Fruit fly (Drosophila melanogaster) whole organism, embryonic: ENCODE results near the gene Srpk79D.

ENCODE experiments used
- Abd-B ChIP-seq: fragments of 200-800 bp; sonication (Bioruptor generic); optimal IDR thresholded peaks from 2 replicates; lab custom pipeline; 2018; ENCODE audit warnings: missing biosample characterization, mild to moderate bottlenecking, missing genetic modification characterization, moderate library complexity
- CG10209 ChIP-seq: fragments of 200-800 bp; sonication (Bioruptor generic); optimal IDR thresholded peaks from 3 replicates; lab custom pipeline; 2017; ENCODE audit warnings: missing biosample characterization, mild to moderate bottlenecking, missing genetic modification characterization, missing genetic modification reagents
- CG10654 ChIP-seq: fragments of 200-800 bp; sonication (Bioruptor generic); optimal IDR thresholded peaks from 2 replicates; lab custom pipeline; 2016; ENCODE audit warnings: missing biosample characterization, missing genetic modification characterization
- CG11695 ChIP-seq: fragments of 200-800 bp; sonication (Bioruptor generic); IDR thresholded peaks from 3 replicates; pipeline ENCODE4 v1.3.6; 2022; ENCODE audit warnings: missing biosample characterization, missing genetic modification characterization
- CG11696 ChIP-seq: fragments of 200-800 bp; sonication (Bioruptor generic); IDR thresholded peaks from 2 replicates; pipeline ENCODE4 v1.3.6; 2022; ENCODE audit warnings: missing biosample characterization, missing genetic modification characterization
- CG12236 ChIP-seq: fragments of 200-800 bp; sonication (Bioruptor generic); optimal IDR thresholded peaks from 2 replicates; lab custom pipeline; 2016; ENCODE audit warnings: missing biosample characterization, missing genetic modification characterization
- CG12659 ChIP-seq: fragments of 200-800 bp; sonication (Bioruptor generic); optimal IDR thresholded peaks from 3 replicates; lab custom pipeline; 2017; ENCODE audit warnings: mild to moderate bottlenecking, missing biosample characterization, missing genetic modification reagents, missing genetic modification characterization
- CG14014 ChIP-seq: fragments of 200-800 bp; sonication (Bioruptor generic); IDR thresholded peaks from 2 replicates; pipeline ENCODE4 v1.3.6; 2022; ENCODE audit warnings: missing biosample characterization, missing genetic modification characterization
- CG17328 ChIP-seq: fragments of 200-800 bp; sonication (Bioruptor generic); IDR thresholded peaks from 2 replicates; pipeline ENCODE4 v1.3.6; 2022; ENCODE audit warnings: missing biosample characterization, missing genetic modification characterization
- CG17612 ChIP-seq: fragments of 200-800 bp; sonication (Bioruptor generic); IDR thresholded peaks from 2 replicates; pipeline ENCODE4 v1.3.6; 2022; ENCODE audit warnings: missing biosample characterization, missing genetic modification characterization
- CG18011 ChIP-seq: fragments of 200-800 bp; sonication (Bioruptor generic); optimal IDR thresholded peaks from 2 replicates; lab custom pipeline; 2017; ENCODE audit warnings: missing biosample characterization, missing genetic modification characterization, mild to moderate bottlenecking, moderate library complexity, missing genotype
- CG32767 ChIP-seq: fragments of 200-800 bp; sonication (Bioruptor generic); IDR thresholded peaks from 2 replicates; pipeline ENCODE4 v1.3.6; 2022; ENCODE audit warnings: missing biosample characterization, missing genetic modification characterization
- CG3281 ChIP-seq: fragments of 200-800 bp; sonication (Bioruptor generic); optimal IDR thresholded peaks from 3 replicates; lab custom pipeline; 2017; ENCODE audit warnings: missing biosample characterization, mild to moderate bottlenecking, missing genetic modification characterization
- CG34224 ChIP-seq: fragments of 200-800 bp; sonication (Bioruptor generic); IDR thresholded peaks from 3 replicates; pipeline ENCODE4 v1.3.6; 2022; ENCODE audit warnings: missing biosample characterization, missing genetic modification characterization; ENCODE audit not compliant: partially characterized antibody
- CG3838 ChIP-seq: fragments of 200-800 bp; sonication (Bioruptor generic); optimal IDR thresholded peaks from 3 replicates; lab custom pipeline; 2016; ENCODE audit warnings: missing biosample characterization, missing genetic modification characterization
- CG6791 ChIP-seq: fragments of 200-800 bp; sonication (Bioruptor generic); IDR thresholded peaks from 3 replicates; pipeline ENCODE4 v1.3.6; 2022; ENCODE audit warnings: missing biosample characterization, missing genetic modification characterization; ENCODE audit not compliant: partially characterized antibody
- E2f1 ChIP-seq: fragments of 200-800 bp; sonication (Bioruptor generic); IDR thresholded peaks from 2 replicates; pipeline ENCODE4 v1.3.6; 2022; ENCODE audit warnings: missing biosample characterization, missing genetic modification characterization
- E2f2 ChIP-seq: fragments of 200-800 bp; sonication (Bioruptor generic); IDR thresholded peaks from 2 replicates; pipeline ENCODE4 v1.3.6; 2022; ENCODE audit warnings: missing biosample characterization, missing genetic modification characterization
- HLH3B ChIP-seq: fragments of 200-800 bp; sonication (Bioruptor generic); IDR thresholded peaks from 2 replicates; pipeline ENCODE4 v1.3.6; 2022; ENCODE audit warnings: missing biosample characterization, missing genetic modification characterization
- Hr51 ChIP-seq, 2 experiments: fragments of 200-800 bp; sonication (Bioruptor generic); optimal IDR thresholded peaks; 2 replicates in 1 of 2; 3 replicates in 1 of 2; lab custom pipeline; 2016 to 2018; ENCODE audit warnings: missing biosample characterization in 2 of 2, missing genetic modification characterization in 2 of 2, mild to moderate bottlenecking in 1 of 2, moderate library complexity in 1 of 2
- Max ChIP-seq: fragments of 200-800 bp; sonication (Bioruptor generic); optimal IDR thresholded peaks from 2 replicates; lab custom pipeline; 2016; ENCODE audit warnings: missing biosample characterization, mild to moderate bottlenecking, missing genetic modification characterization
- Myb ChIP-seq: fragments of 200-800 bp; sonication (Bioruptor generic); optimal IDR thresholded peaks from 2 replicates; lab custom pipeline; 2016; ENCODE audit warnings: missing biosample characterization, missing genetic modification characterization
- NfI ChIP-seq: fragments of 200-800 bp; sonication (Bioruptor generic); optimal IDR thresholded peaks from 3 replicates; lab custom pipeline; 2018; ENCODE audit warnings: missing biosample characterization, mild to moderate bottlenecking, missing genetic modification characterization, moderate library complexity
- Sry-β ChIP-seq: fragments of 200-800 bp; sonication (Bioruptor generic); optimal IDR thresholded peaks from 2 replicates; lab custom pipeline; 2018; ENCODE audit warnings: missing biosample characterization, mild to moderate bottlenecking, missing genetic modification characterization, moderate library complexity
- Ssrp ChIP-seq: fragments of 200-800 bp; sonication (Bioruptor generic); optimal IDR thresholded peaks from 2 replicates; lab custom pipeline; 2018; ENCODE audit warnings: missing biosample characterization, mild to moderate bottlenecking, missing genetic modification characterization, moderate library complexity
- Usf ChIP-seq: fragments of 200-800 bp; sonication (Bioruptor generic); optimal IDR thresholded peaks from 2 replicates; lab custom pipeline; 2017; ENCODE audit warnings: missing genotype, missing biosample characterization, missing genetic modification characterization
- Xbp1 ChIP-seq: fragments of 200-800 bp; sonication (Bioruptor generic); optimal IDR thresholded peaks from 3 replicates; lab custom pipeline; 2016; ENCODE audit warnings: missing biosample characterization, mild to moderate bottlenecking, missing genetic modification characterization
- YL-1 ChIP-seq: fragments of 200-800 bp; sonication (Bioruptor generic); optimal IDR thresholded peaks from 3 replicates; lab custom pipeline; 2017; ENCODE audit warnings: missing biosample characterization, mild to moderate bottlenecking, missing genetic modification characterization
- aop ChIP-seq: fragments of 200-800 bp; sonication (Bioruptor generic); IDR thresholded peaks from 2 replicates; pipeline ENCODE4 v1.3.6; 2022; ENCODE audit warnings: missing biosample characterization, missing genetic modification characterization
- cato ChIP-seq: fragments of 200-800 bp; sonication (Bioruptor generic); optimal IDR thresholded peaks from 2 replicates; lab custom pipeline; 2016; ENCODE audit warnings: missing biosample characterization, missing genetic modification characterization, borderline replicate concordance
- chn ChIP-seq: fragments of 200-800 bp; sonication (Bioruptor generic); optimal IDR thresholded peaks from 2 replicates; lab custom pipeline; 2016; ENCODE audit warnings: missing biosample characterization, missing genetic modification characterization
- crol ChIP-seq: fragments of 200-800 bp; sonication (Bioruptor generic); IDR thresholded peaks from 2 replicates; pipeline ENCODE4 v1.3.6; 2022; ENCODE audit warnings: missing biosample characterization, missing genetic modification characterization
- dm ChIP-seq: fragments of 200-800 bp; sonication (Bioruptor generic); optimal IDR thresholded peaks from 3 replicates; lab custom pipeline; 2016; ENCODE audit warnings: missing biosample characterization, missing genetic modification characterization
- dpn ChIP-seq, 2 experiments: fragments of 200-800 bp; sonication (Bioruptor generic); optimal IDR thresholded peaks; 3 replicates each; lab custom pipeline; 2016; ENCODE audit warnings: missing biosample characterization in 2 of 2, missing genetic modification characterization in 2 of 2
- fd64A ChIP-seq: fragments of 200-800 bp; sonication (Bioruptor generic); optimal IDR thresholded peaks from 3 replicates; lab custom pipeline; 2018; ENCODE audit warnings: missing biosample characterization, mild to moderate bottlenecking, missing genetic modification characterization
- fd96Cb ChIP-seq: fragments of 200-800 bp; sonication (Bioruptor generic); optimal IDR thresholded peaks from 2 replicates; lab custom pipeline; 2018; ENCODE audit warnings: missing biosample characterization, mild to moderate bottlenecking, missing genetic modification characterization, moderate library complexity
- gt ChIP-seq: fragments of 200-800 bp; sonication (Bioruptor generic); IDR thresholded peaks from 2 replicates; pipeline ENCODE4 v1.3.6; 2022; ENCODE audit warnings: missing biosample characterization, missing genetic modification characterization
- hb ChIP-seq: fragments of 200-800 bp; sonication (Bioruptor generic); IDR thresholded peaks from 3 replicates; pipeline ENCODE4 v1.3.6; 2022; ENCODE audit warnings: missing biosample characterization, missing genetic modification characterization; ENCODE audit not compliant: partially characterized antibody
- nerfin-2 ChIP-seq: fragments of 200-800 bp; sonication (Bioruptor generic); IDR thresholded peaks from 2 replicates; pipeline ENCODE4 v1.3.6; 2022; ENCODE audit warnings: missing biosample characterization, missing genetic modification characterization; ENCODE audit not compliant: partially characterized antibody
- org-1 ChIP-seq: fragments of 200-800 bp; sonication (Bioruptor generic); optimal IDR thresholded peaks from 2 replicates; lab custom pipeline; 2017; ENCODE audit warnings: missing biosample characterization, missing genetic modification characterization
- psq ChIP-seq: fragments of 200-800 bp; sonication (Bioruptor generic); optimal IDR thresholded peaks from 2 replicates; lab custom pipeline; 2017; ENCODE audit warnings: missing biosample characterization, missing genetic modification characterization
- run ChIP-seq: fragments of 200-800 bp; sonication (Bioruptor generic); optimal IDR thresholded peaks from 3 replicates; lab custom pipeline; 2018; ENCODE audit warnings: missing biosample characterization, mild to moderate bottlenecking, missing genetic modification characterization
- sc ChIP-seq, 3 experiments: fragments of >200 bp in 2 of 3; fragments of 200-800 bp in 1 of 3; sonication (Bioruptor generic) in 1 of 3; optimal IDR thresholded peaks; 2 replicates in 2 of 3; 3 replicates in 1 of 3; lab custom pipeline; 2017; ENCODE audit warnings: mild to moderate bottlenecking in 1 of 3, missing biosample characterization in 1 of 3, missing genetic modification characterization in 1 of 3, missing genetic modification reagents in 1 of 3
- shn ChIP-seq: fragments of 200-800 bp; sonication (Bioruptor generic); optimal IDR thresholded peaks from 3 replicates; lab custom pipeline; 2016; ENCODE audit warnings: missing biosample characterization, missing genetic modification characterization
- sim ChIP-seq: fragments of 200-800 bp; sonication (Bioruptor generic); IDR thresholded peaks from 2 replicates; pipeline ENCODE4 v1.3.6; 2022; ENCODE audit warnings: missing biosample characterization, missing genetic modification characterization
- tna ChIP-seq: fragments of 200-800 bp; sonication (Bioruptor generic); IDR thresholded peaks from 2 replicates; pipeline ENCODE4 v1.3.6; 2022; ENCODE audit warnings: missing biosample characterization, missing genetic modification characterization; ENCODE audit not compliant: partially characterized antibody
- vnd ChIP-seq: fragments of 200-800 bp; sonication (Bioruptor generic); IDR thresholded peaks from 3 replicates; pipeline ENCODE4 v1.3.6; 2022; ENCODE audit warnings: missing biosample characterization, missing genetic modification characterization; ENCODE audit not compliant: partially characterized antibody
- yki ChIP-seq: fragments of >200 bp; optimal IDR thresholded peaks from 3 replicates; lab custom pipeline; 2018

Gene Srpk79D

DNA sequence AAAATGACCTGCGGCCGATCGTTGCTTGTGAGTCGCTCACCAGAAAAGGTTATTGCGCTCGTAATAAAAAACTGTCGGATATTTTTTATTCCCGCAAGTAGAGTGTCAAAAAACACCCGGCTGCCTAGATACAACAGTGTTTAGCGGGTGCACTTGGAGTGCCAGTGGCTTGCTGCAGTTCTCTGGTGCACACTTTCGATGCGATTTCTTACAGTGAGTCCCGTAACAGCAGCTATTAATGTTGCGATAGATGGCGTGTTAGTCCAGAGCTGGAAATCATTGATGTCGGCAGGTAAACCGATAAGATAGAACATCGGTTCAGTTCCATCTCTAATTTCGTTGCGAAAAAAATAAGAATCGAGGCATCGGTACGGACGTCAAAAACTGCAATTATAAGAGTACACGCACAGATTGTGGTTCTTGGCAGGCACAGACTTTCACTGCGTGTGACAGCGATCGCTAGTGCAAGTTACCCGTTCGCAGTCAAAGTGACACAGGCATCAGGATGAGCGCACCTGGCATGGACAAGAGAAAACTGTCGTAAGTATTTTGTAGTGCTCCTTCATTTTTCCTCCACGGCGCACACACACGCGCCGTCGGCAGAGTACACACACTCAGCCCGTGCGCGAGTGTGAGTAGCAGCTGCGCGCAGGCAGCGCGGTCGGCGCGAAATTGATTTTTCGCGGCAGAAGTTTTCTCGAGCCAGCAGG is 6.4 kb upstream of the Srpk79D start, which contains the start of gene Csp (continued):
- TF ChIP-seq Max, result no peak
- TF ChIP-seq Sry-β (GFP tag; lab: Kevin White, UChicago), result no peak
- no peak for TF ChIP-seq chn
- peak; percentile 35; the same call in 1 of the 2 replicates for TF ChIP-seq tna (GFP tag; lab: Robert Waterston, UW)
- TF ChIP-seq CG3281 (GFP tag; lab: Kevin White, UChicago), result peak; percentile 44
- TF ChIP-seq Usf (GFP tag; lab: Kevin White, UChicago), result no peak
- TF ChIP-seq gt (GFP tag; lab: Robert Waterston, UW), result no peak
- 0 out of 2 replicates have a peak, but pooled peaks have one; percentile 5 for TF ChIP-seq aop (GFP tag; lab: Robert Waterston, UW)
- TF ChIP-seq CG10209 (GFP tag; lab: Kevin White, UChicago), result no peak
- no peak for TF ChIP-seq yki (lab: Kevin White, UChicago)
- TF ChIP-seq shn (GFP tag; lab: Kevin White, UChicago), result no peak
- TF ChIP-seq CG32767 (GFP tag; lab: Robert Waterston, UW), result 0 out of 2 replicates have a peak, but pooled peaks have one; percentile 22
- TF ChIP-seq HLH3B (GFP tag; lab: Robert Waterston, UW), result no peak
- TF ChIP-seq dpn (GFP tag; optimal IDR thresholded peaks at IDR 0.05; lab: Kevin White, UChicago), result peak in 1 of 2 experiments; percentile 8
- TF ChIP-seq CG17328 (GFP tag; lab: Robert Waterston, UW), result peak; percentile 21; the same call in 1 of the 2 replicates
- peak; percentile 72 for TF ChIP-seq dm (GFP tag; lab: Kevin White, UChicago)
- peak; percentile 56; the same call in 2 of the 3 replicates for TF ChIP-seq CG34224
- TF ChIP-seq Hr51 (GFP tag; optimal IDR thresholded peaks at IDR 0.05; lab: Kevin White, UChicago), result no peak
- TF ChIP-seq CG11696 (GFP tag; lab: Robert Waterston, UW), result no peak
- TF ChIP-seq fd64A (GFP tag; lab: Kevin White, UChicago), result no peak
- TF ChIP-seq CG3838, result no peak
- TF ChIP-seq Myb, result peak; percentile 24
- peak; percentile 46 for TF ChIP-seq org-1 (GFP tag; lab: Kevin White, UChicago)
- TF ChIP-seq sc (optimal IDR thresholded peaks at IDR 0.05; lab: Kevin White, UChicago), result no peak
- no peak for TF ChIP-seq sc (GFP tag; optimal IDR thresholded peaks at IDR 0.05; lab: Kevin White, UChicago)
- no peak for TF ChIP-seq CG11695 (GFP tag; lab: Robert Waterston, UW)
- TF ChIP-seq Abd-B (GFP tag; lab: Kevin White, UChicago), result peak; percentile 14
- TF ChIP-seq E2f2 (GFP tag; lab: Robert Waterston, UW), result peak; percentile 10; the same call in 1 of the 2 replicates
- no peak for TF ChIP-seq CG12236 (GFP tag; lab: Kevin White, UChicago)
- no peak for TF ChIP-seq sim (GFP tag; lab: Robert Waterston, UW)
- no peak for TF ChIP-seq Ssrp (tag; lab: Kevin White, UChicago)
- no peak for TF ChIP-seq cato
- peak; percentile 58 for TF ChIP-seq CG12659
- TF ChIP-seq vnd (GFP tag; lab: Robert Waterston, UW), result no peak; the same call in 2 of the 3 replicates
- peak; percentile 7 for TF ChIP-seq run (tag; lab: Kevin White, UChicago)
- no peak for TF ChIP-seq hb (GFP tag; lab: Robert Waterston, UW)
- TF ChIP-seq CG14014 (GFP tag; lab: Robert Waterston, UW), result peak; percentile 46; the same call in 1 of the 2 replicates
- TF ChIP-seq CG17612, result no peak
- peak; percentile 19 for TF ChIP-seq Xbp1 (GFP tag; lab: Kevin White, UChicago)
- peak; percentile 79 for TF ChIP-seq CG6791 (GFP tag; lab: Robert Waterston, UW)
- TF ChIP-seq E2f1 (GFP tag; lab: Robert Waterston, UW), result no peak
- no peak for TF ChIP-seq CG10654 (GFP tag; lab: Kevin White, UChicago)
- no peak for TF ChIP-seq fd96Cb (tag; lab: Kevin White, UChicago)
- peak; percentile 72 for TF ChIP-seq YL-1 (GFP tag; lab: Kevin White, UChicago)
- no peak for TF ChIP-seq nerfin-2 (GFP tag; lab: Robert Waterston, UW)
- peak; percentile 26; the same call in 1 of the 2 replicates for TF ChIP-seq crol (GFP tag; lab: Robert Waterston, UW)
- peak; percentile 22 for TF ChIP-seq CG18011 (GFP tag; lab: Kevin White, UChicago)
- no peak for TF ChIP-seq psq (GFP tag; lab: Kevin White, UChicago)
- TF ChIP-seq NfI, result peak; percentile 24
